Worm (Caenorhabditis elegans) whole organism, midembryonic: Measurements from ENCODE around the gene mlc-6.

Source experiments
- T22C8.4 ChIP-seq: fragments of 200-800 bp; sonication (Bioruptor generic); IDR thresholded peaks from 2 replicates; pipeline ENCODE4 v1.3.6; 2022; ENCODE audit warnings: missing genetic modification characterization, missing compliant biosample characterization
- flt-1 ChIP-seq: fragments of 200-800 bp; sonication (Bioruptor generic); IDR thresholded peaks from 2 replicates; pipeline ENCODE4 v1.3.6; 2022; ENCODE audit warnings: missing genetic modification characterization, missing compliant biosample characterization
- med-1 ChIP-seq: sonication (generic microtip); optimal IDR thresholded peaks from 2 replicates; lab custom pipeline; 2017; ENCODE audit warnings: missing genetic modification characterization, mild to moderate bottlenecking, missing compliant biosample characterization, antibody characterized with exemption, missing genetic modification reagents; ENCODE audit not compliant: insufficient read depth
- tab-1 ChIP-seq: fragments of 200-800 bp; sonication (Bioruptor generic); IDR thresholded peaks from 2 replicates; pipeline ENCODE4 v1.3.6; 2022; ENCODE audit warnings: missing genetic modification characterization, missing compliant biosample characterization
- ztf-29 ChIP-seq: fragments of 200-800 bp; sonication (Bioruptor generic); IDR thresholded peaks from 2 replicates; pipeline ENCODE4 v1.3.6; 2022; ENCODE audit warnings: missing genetic modification reagents, missing genetic modification characterization, missing compliant biosample characterization

DNA sequence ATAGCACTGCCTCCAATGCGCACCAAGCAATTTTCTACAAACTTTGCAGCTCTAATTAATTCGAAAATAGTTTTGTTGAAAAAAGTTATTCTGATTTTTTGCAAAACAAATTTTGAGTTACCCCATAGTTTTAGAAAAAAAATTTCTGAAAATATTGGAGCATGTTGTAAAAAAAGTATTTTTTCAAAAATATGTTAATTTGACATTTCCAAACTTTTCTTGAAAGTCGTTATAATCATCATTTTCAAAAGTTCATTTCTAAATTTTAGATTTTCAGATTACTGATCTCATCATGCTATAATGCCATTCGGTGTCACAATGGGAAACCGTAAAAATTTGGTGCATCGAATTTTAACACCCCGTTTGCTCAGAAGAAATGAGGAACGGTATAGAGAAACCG, 21.4 kb upstream of the mlc-6 start, which contains the start of gene del-1:
- TF ChIP-seq T22C8.4 (GFP tag; lab: Robert Waterston, UW) (no peak), med-1 (GFP tag; lab: Kevin White, UChicago) (no peak), ztf-29 (GFP tag; lab: Robert Waterston, UW) (no peak), flt-1 (GFP tag; lab: Robert Waterston, UW) (no peak), tab-1 (GFP tag; lab: Robert Waterston, UW) (no peak)
